Worm (Caenorhabditis elegans) whole organism, L1 larva: ENCODE data around the gene W06B4.1.

ENCODE experiments used
- ceh-82 ChIP-seq, 3 experiments: fragments of 150-350 bp in 1 of 3; sonication (generic microtip) in 2 of 3; optimal IDR thresholded peaks; 2 replicates each; lab custom pipeline; 2014 to 2017; ENCODE audit warnings: missing biosample characterization in 3 of 3, missing genetic modification characterization in 3 of 3
- ces-1 ChIP-seq: fragments of 150-350 bp; optimal IDR thresholded peaks from 2 replicates; lab custom pipeline; 2014; ENCODE audit warnings: missing biosample characterization, missing genetic modification reagents, missing genetic modification characterization

ce11 chrII:4482021-4482420 lies 10.6 kb downstream of the W06B4.1 start, which contains the start of gene T05C1.2:
- no peak for TF ChIP-seq ces-1
- TF ChIP-seq ceh-82 (tag; optimal IDR thresholded peaks at IDR 0.05; lab: Kevin White, UChicago), result no peak
